Fruit fly (Drosophila melanogaster): ENCODE measurements around the gene psd.

psd gene

dm6 chr2L:5979957-5980861 lies 15.5 kb upstream of the psd start (continued):
- no peak for TF ChIP-seq CG9727 (GFP tag; optimal IDR thresholded peaks at IDR 0.05)
- no peak for TF ChIP-seq Hmx (GFP tag; optimal IDR thresholded peaks at IDR 0.05)
- TF ChIP-seq CG6813 (GFP tag; optimal IDR thresholded peaks at IDR 0.05) = peak; percentile 64
- TF ChIP-seq CG8765 (GFP tag; IDR thresholded peaks at IDR 0.05) = no peak
- no peak for TF ChIP-seq Usf (GFP tag; optimal IDR thresholded peaks at IDR 0.05)
- TF ChIP-seq CG34376 (GFP tag; optimal IDR thresholded peaks at IDR 0.05) = peak; percentile 75
- no peak for TF ChIP-seq Mad (GFP tag; optimal IDR thresholded peaks at IDR 0.05)
- TF ChIP-seq ERR (GFP tag; optimal IDR thresholded peaks at IDR 0.05) = peak; percentile 50
- TF ChIP-seq CG17385 (GFP tag; optimal IDR thresholded peaks at IDR 0.05) = peak; percentile 58
- TF ChIP-seq Med (GFP tag) = peak; percentile 87
- TF ChIP-seq abd-A (tag; optimal IDR thresholded peaks at IDR 0.05) = peak; percentile 75
- TF ChIP-seq CG6854 (GFP tag; optimal IDR thresholded peaks at IDR 0.05) = peak; percentile 65
- TF ChIP-seq Eip74EF (GFP tag; optimal IDR thresholded peaks at IDR 0.05) = peak in 1 of 2 experiments; percentile 62
- TF ChIP-seq CG7928 (GFP tag; optimal IDR thresholded peaks at IDR 0.05) = no peak
- TF ChIP-seq CG9817 (tag; optimal IDR thresholded peaks at IDR 0.05) = no peak
- no peak for TF ChIP-seq CG10654 (GFP tag; optimal IDR thresholded peaks at IDR 0.05)
- no peak for TF ChIP-seq row (GFP tag; IDR thresholded peaks at IDR 0.05)
- TF ChIP-seq CG1603 (tag; optimal IDR thresholded peaks at IDR 0.05) = no peak
- TF ChIP-seq phol (tag; optimal IDR thresholded peaks at IDR 0.05) = no peak
- no peak for TF ChIP-seq twi (tag; optimal IDR thresholded peaks at IDR 0.05)
- TF ChIP-seq h (optimal IDR thresholded peaks at IDR 0.05) = no peak
- no peak for TF ChIP-seq CG14441 (GFP tag; IDR thresholded peaks at IDR 0.05)
- no peak for TF ChIP-seq Atf-2 (GFP tag; optimal IDR thresholded peaks at IDR 0.05)
- TF ChIP-seq Fer1 (GFP tag; optimal IDR thresholded peaks at IDR 0.05) = peak; percentile 82
- no peak for TF ChIP-seq Rx (GFP tag; IDR thresholded peaks at IDR 0.05)
- TF ChIP-seq CG1832 (GFP tag; optimal IDR thresholded peaks at IDR 0.05) = peak; percentile 92
- no peak for TF ChIP-seq fd96Cb (tag; optimal IDR thresholded peaks at IDR 0.05)
- TF ChIP-seq CG10147 (GFP tag; optimal IDR thresholded peaks at IDR 0.05) = peak; percentile 26
- TF ChIP-seq CG33213 (GFP tag; optimal IDR thresholded peaks at IDR 0.05) = no peak
- peak; percentile 16 for TF ChIP-seq oc (tag; optimal IDR thresholded peaks at IDR 0.05)
- TF ChIP-seq Xrp1 (GFP tag; IDR thresholded peaks at IDR 0.05) = no peak
- TF ChIP-seq HLHmδ (GFP tag; optimal IDR thresholded peaks at IDR 0.05) = peak; percentile 83
- TF ChIP-seq CG30431 (GFP tag; optimal IDR thresholded peaks at IDR 0.05) = no peak
- no peak for TF ChIP-seq btn (GFP tag; optimal IDR thresholded peaks at IDR 0.05)
- TF ChIP-seq chinmo (GFP tag; IDR thresholded peaks at IDR 0.05; ENCODE audit: partially characterized antibody) = no peak
- TF ChIP-seq CG15011 (GFP tag; optimal IDR thresholded peaks at IDR 0.05) = no peak
- no peak for TF ChIP-seq CG4424 (GFP tag; optimal IDR thresholded peaks at IDR 0.05)
- TF ChIP-seq aop (GFP tag; IDR thresholded peaks at IDR 0.05) = no peak
- peak; percentile 49 for TF ChIP-seq MTF-1 (GFP tag; optimal IDR thresholded peaks at IDR 0.05; ENCODE audit: borderline replicate concordance)
- TF ChIP-seq Sin3A (optimal IDR thresholded peaks at IDR 0.05) = peak; percentile 3
- no peak for TF ChIP-seq stwl (tag; optimal IDR thresholded peaks at IDR 0.05)
- TF ChIP-seq pfk (GFP tag; optimal IDR thresholded peaks at IDR 0.05) = peak; percentile 42
- no peak for TF ChIP-seq Dbx (GFP tag; IDR thresholded peaks at IDR 0.05)
- TF ChIP-seq CG11093 (GFP tag; IDR thresholded peaks at IDR 0.05) = no peak
- TF ChIP-seq slbo (GFP tag; IDR thresholded peaks at IDR 0.05) = no peak
- TF ChIP-seq cad (GFP tag; optimal IDR thresholded peaks at IDR 0.05) = peak; percentile 68
- TF ChIP-seq Doc3 (GFP tag; IDR thresholded peaks at IDR 0.05; ENCODE audit: partially characterized antibody) = no peak
- TF ChIP-seq gce (GFP tag; IDR thresholded peaks at IDR 0.05) = no peak
- TF ChIP-seq wek (GFP tag; optimal IDR thresholded peaks at IDR 0.05) = peak; percentile 57
- TF ChIP-seq CG12155 (GFP tag; optimal IDR thresholded peaks at IDR 0.05) = no peak

All from whole organism, embryonic.